Fruit fly (Drosophila melanogaster) whole organism, pupa: Measurements from ENCODE around the gene CG10561.

ENCODE experiments used
- CG10348 ChIP-seq: fragments of 200-800 bp; sonication (Bioruptor generic); IDR thresholded peaks from 2 replicates; pipeline ENCODE4 v1.3.6; 2022; ENCODE audit warnings: missing biosample characterization, missing genetic modification characterization
- CG14655 ChIP-seq: fragments of 200-800 bp; sonication (Bioruptor generic); optimal IDR thresholded peaks from 3 replicates; lab custom pipeline; 2017; ENCODE audit warnings: mild to moderate bottlenecking, missing biosample characterization, missing genetic modification reagents, missing genetic modification characterization
- CG15710 ChIP-seq: fragments of 200-800 bp; sonication (Bioruptor generic); optimal IDR thresholded peaks from 2 replicates; lab custom pipeline; 2018; ENCODE audit warnings: missing biosample characterization, mild to moderate bottlenecking, missing genetic modification characterization, moderate library complexity
- CG17806 ChIP-seq: fragments of 200-800 bp; sonication (Bioruptor generic); optimal IDR thresholded peaks from 2 replicates; lab custom pipeline; 2018; ENCODE audit warnings: missing biosample characterization, mild to moderate bottlenecking, missing genetic modification characterization, moderate library complexity
- CG32121 ChIP-seq: fragments of 200-800 bp; sonication (Bioruptor generic); IDR thresholded peaks from 2 replicates; pipeline ENCODE4 v1.3.6; 2022; ENCODE audit warnings: missing biosample characterization, missing genetic modification characterization
- CG8301 ChIP-seq: fragments of 200-800 bp; sonication (Bioruptor generic); optimal IDR thresholded peaks from 2 replicates; lab custom pipeline; 2018; ENCODE audit warnings: missing biosample characterization, mild to moderate bottlenecking, missing genetic modification characterization
- CG9948 ChIP-seq: fragments of 200-800 bp; sonication (Bioruptor generic); optimal IDR thresholded peaks from 2 replicates; lab custom pipeline; 2018; ENCODE audit warnings: missing biosample characterization, mild to moderate bottlenecking, missing genetic modification characterization, moderate library complexity
- gl ChIP-seq: fragments of 200-800 bp; sonication (Bioruptor generic); optimal IDR thresholded peaks from 2 replicates; lab custom pipeline; 2018; ENCODE audit warnings: missing biosample characterization, mild to moderate bottlenecking, missing genetic modification characterization

DNA sequence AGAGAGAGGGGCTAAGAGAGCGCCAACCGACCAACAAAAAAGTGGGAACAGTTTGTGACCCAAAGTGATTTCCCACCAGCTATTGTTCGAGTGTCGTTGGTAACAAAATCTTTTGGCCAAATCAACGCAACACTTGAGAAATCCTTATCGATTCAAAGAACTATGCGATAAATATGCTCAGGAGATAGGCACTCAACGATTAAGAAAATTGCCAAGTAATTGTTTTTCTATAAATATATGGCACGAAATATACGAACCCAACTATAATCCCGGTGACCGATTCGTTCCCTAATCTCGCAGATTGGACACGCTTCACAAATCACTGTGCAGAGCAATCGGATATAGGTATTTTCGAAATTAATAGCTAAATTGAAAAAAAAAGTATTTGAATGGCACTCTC, 3.1 kb upstream of the CG10561 start:
- TF ChIP-seq CG10348 (GFP tag; lab: Robert Waterston, UW) (no peak), CG8301 (no peak), CG14655 (GFP tag; lab: Kevin White, UChicago) (no peak), CG9948 (tag; lab: Kevin White, UChicago) (no peak), CG32121 (no peak), CG15710 (tag; lab: Kevin White, UChicago) (no peak), gl (tag; lab: Kevin White, UChicago) (no peak), CG17806 (tag; lab: Kevin White, UChicago) (no peak)
